In genomic region chrIII:8575359-8576101, ce11 we compare ENCODE assay signal across 5 worm cellular contexts.
TF ChIP-seq lines count a peak whose summit lies in the region.

No protein-coding gene starts in this region.

TF ChIP-seq in whole organism, L1 larva, 84 proteins besides CTCF, POLR2A, EP300 and RAD21 (continues in another document):
- no peak for TF ChIP-seq swsn-7 (tag; optimal IDR thresholded peaks at IDR 0.05; lab: Kevin White, UChicago)
- no peak for TF ChIP-seq F16B12.6 (tag; optimal IDR thresholded peaks at IDR 0.05; lab: Kevin White, UChicago)
- peak; percentile 85 for TF ChIP-seq nhr-85 (tag; lab: Kevin White, UChicago)
- no peak for TF ChIP-seq mdl-1 (tag; optimal IDR thresholded peaks at IDR 0.05; lab: Kevin White, UChicago)
- TF ChIP-seq pag-3 (tag; optimal IDR thresholded peaks at IDR 0.05; lab: Kevin White, UChicago; ENCODE audit: borderline replicate concordance, insufficient read depth), result no peak
- TF ChIP-seq unc-98 (GFP tag; IDR thresholded peaks at IDR 0.05; lab: Robert Waterston, UW), result no peak
- peak in 1 of 2 experiments; percentile 0 for TF ChIP-seq lsy-2 (tag; optimal IDR thresholded peaks at IDR 0.05; lab: Kevin White, UChicago)
- no peak for TF ChIP-seq egl-27 (tag; optimal IDR thresholded peaks at IDR 0.05; lab: Kevin White, UChicago)
- no peak for TF ChIP-seq fkh-8 (tag; optimal IDR thresholded peaks at IDR 0.05; lab: Kevin White, UChicago)
- TF ChIP-seq alr-1 (tag; optimal IDR thresholded peaks at IDR 0.05; lab: Kevin White, UChicago; ENCODE audit: borderline replicate concordance), result no peak
- TF ChIP-seq nhr-237 (tag; optimal IDR thresholded peaks at IDR 0.05; lab: Kevin White, UChicago), result no peak
- no peak for TF ChIP-seq grh-1 (GFP tag; IDR thresholded peaks at IDR 0.05; lab: Robert Waterston, UW)
- no peak for TF ChIP-seq ceh-8 (GFP tag; optimal IDR thresholded peaks at IDR 0.05; lab: Kevin White, UChicago)
- TF ChIP-seq Y116A8C.19 (tag; optimal IDR thresholded peaks at IDR 0.05; lab: Kevin White, UChicago; ENCODE audit: borderline replicate concordance), result no peak
- no peak for TF ChIP-seq vab-15 (tag; optimal IDR thresholded peaks at IDR 0.05; lab: Kevin White, UChicago)
- TF ChIP-seq lin-14 (GFP tag; optimal IDR thresholded peaks at IDR 0.05; lab: Kevin White, UChicago), result peak; percentile 53
- TF ChIP-seq blmp-1 (tag; optimal IDR thresholded peaks at IDR 0.05; lab: Kevin White, UChicago), result peak; percentile 77
- no peak for TF ChIP-seq nhr-90 (tag; optimal IDR thresholded peaks at IDR 0.05; lab: Kevin White, UChicago; ENCODE audit: poor library complexity)

TF ChIP-seq in whole organism, L2 larva, 48 proteins besides CTCF, POLR2A, EP300 and RAD21:
- no peak for TF ChIP-seq ama-1 (optimal IDR thresholded peaks at IDR 0.05; lab: Kevin White, UChicago)
- no peak for TF ChIP-seq unc-55 (GFP tag; optimal IDR thresholded peaks at IDR 0.05; lab: Kevin White, UChicago)
- peak; percentile 34 for TF ChIP-seq egl-27 (tag; optimal IDR thresholded peaks at IDR 0.05; lab: Kevin White, UChicago)
- TF ChIP-seq sem-4 (tag; optimal IDR thresholded peaks at IDR 0.05; lab: Kevin White, UChicago), result no peak
- no peak for TF ChIP-seq nhr-23 (tag; optimal IDR thresholded peaks at IDR 0.05; lab: Kevin White, UChicago)
- TF ChIP-seq mbf-1 (tag; optimal IDR thresholded peaks at IDR 0.05; lab: Kevin White, UChicago), result no peak
- peak; percentile 47 for TF ChIP-seq nhr-25 (tag; optimal IDR thresholded peaks at IDR 0.05; lab: Kevin White, UChicago)
- no peak for TF ChIP-seq ceh-82 (tag; optimal IDR thresholded peaks at IDR 0.05; lab: Kevin White, UChicago)
- TF ChIP-seq ceh-16 (tag; optimal IDR thresholded peaks at IDR 0.05; lab: Kevin White, UChicago), result peak; percentile 32
- peak; percentile 84 for TF ChIP-seq snpc-4 (tag; optimal IDR thresholded peaks at IDR 0.05; lab: Kevin White, UChicago)
TF ChIP-seq in whole organism, L2 larva: peak in this region for 4.

TF ChIP-seq in whole organism, L3 larva, 47 proteins besides CTCF, POLR2A, EP300 and RAD21:
- TF ChIP-seq ama-1 (optimal IDR thresholded peaks at IDR 0.05; lab: Kevin White, UChicago) (no peak), snpc-4 (tag; optimal IDR thresholded peaks at IDR 0.05; lab: Kevin White, UChicago) (peak; percentile 71), nhr-23 (tag; optimal IDR thresholded peaks at IDR 0.05; lab: Kevin White, UChicago) (peak; percentile 93), elt-1 (tag; optimal IDR thresholded peaks at IDR 0.05; lab: Kevin White, UChicago) (peak; percentile 51)
TF ChIP-seq in whole organism, L3 larva: peak in this region for 3.

TF ChIP-seq in whole organism, L4 larva, 104 proteins besides CTCF, POLR2A, EP300 and RAD21:
- TF ChIP-seq ztf-7 (tag; optimal IDR thresholded peaks at IDR 0.05; lab: Kevin White, UChicago) (no peak), unc-62 (GFP tag; optimal IDR thresholded peaks at IDR 0.05 in 1 of 2; lab: Kevin White, UChicago) (peak in 1 of 2 experiments; percentile 72), unc-62 (tag; optimal IDR thresholded peaks at IDR 0.05; lab: Kevin White, UChicago) (no peak), madf-9 (GFP tag; conservative IDR thresholded peaks at IDR 0.05; lab: Robert Waterston, UW) (no peak), aha-1 (tag; lab: Kevin White, UChicago) (peak; percentile 67), set-16 (GFP tag; IDR thresholded peaks at IDR 0.05; lab: Robert Waterston, UW) (no peak), zip-11 (GFP tag; IDR thresholded peaks at IDR 0.05; lab: Robert Waterston, UW) (no peak), mep-1 (tag; optimal IDR thresholded peaks at IDR 0.05; lab: Kevin White, UChicago) (no peak), daf-16 (GFP tag; optimal IDR thresholded peaks at IDR 0.05; lab: Kevin White, UChicago) (no peak), daf-16 (tag; optimal IDR thresholded peaks at IDR 0.05; lab: Kevin White, UChicago) (no peak), lin-1 (GFP tag; IDR thresholded peaks at IDR 0.05; lab: Robert Waterston, UW) (no peak), aly-2 (tag; optimal IDR thresholded peaks at IDR 0.05; lab: Kevin White, UChicago) (no peak), Y48G9A.11 (GFP tag; IDR thresholded peaks at IDR 0.05; lab: Robert Waterston, UW) (no peak), F49E8.2 (tag; optimal IDR thresholded peaks at IDR 0.05; lab: Kevin White, UChicago; ENCODE audit: borderline replicate concordance) (no peak), lin-29 (GFP tag; IDR thresholded peaks at IDR 0.05; lab: Robert Waterston, UW) (no peak), nhr-28 (tag; optimal IDR thresholded peaks at IDR 0.05; lab: Kevin White, UChicago) (peak; percentile 15), F44E2.7 (GFP tag; IDR thresholded peaks at IDR 0.05; lab: Robert Waterston, UW) (no peak), zfp-2 (tag; optimal IDR thresholded peaks at IDR 0.05; lab: Kevin White, UChicago) (no peak), nhr-25 (tag; optimal IDR thresholded peaks at IDR 0.05; lab: Kevin White, UChicago; ENCODE audit: borderline replicate concordance, insufficient read depth) (no peak)

TF ChIP-seq in whole organism, mixed stage, embryonic, 35 proteins besides CTCF, POLR2A, EP300 and RAD21:
- TF ChIP-seq ces-1 (GFP tag; optimal IDR thresholded peaks at IDR 0.05; lab: Kevin White, UChicago) (peak; percentile 2), elt-1 (tag; optimal IDR thresholded peaks at IDR 0.05; lab: Kevin White, UChicago; ENCODE audit: borderline replicate concordance, insufficient read depth) (peak; percentile 65), mls-2 (tag; optimal IDR thresholded peaks at IDR 0.05; lab: Kevin White, UChicago) (no peak)

Comparison
In these comparisons a context has a peak if more than half of its experiments do, and no peak if none do; other contexts are left out.
1. Of the 29 proteins assayed by ChIP-seq in both whole organism, L4 larva and whole organism, L1 larva: peak only in whole organism, L4 larva: aha-1 and nhr-28; only in whole organism, L1 larva: none; in both: none; in neither: 25; mixed calls (peak in some experiments, not most) for 2.